Fruit fly (Drosophila melanogaster) whole organism, prepupa: Measurements from ENCODE around the gene AP-1gamma.

Experiments
- CG11902 ChIP-seq: fragments of 200-800 bp; sonication (Bioruptor generic); optimal IDR thresholded peaks from 3 replicates; lab custom pipeline; 2016; ENCODE audit warnings: missing biosample characterization, missing genetic modification characterization
- CG15336 ChIP-seq: fragments of 200-800 bp; sonication (Bioruptor generic); IDR thresholded peaks from 2 replicates; pipeline ENCODE4 v1.3.6; 2022; ENCODE audit warnings: missing biosample characterization, missing genetic modification characterization
- CG31627 ChIP-seq: fragments of 200-800 bp; sonication (Bioruptor generic); optimal IDR thresholded peaks from 3 replicates; lab custom pipeline; 2016; ENCODE audit warnings: missing biosample characterization, missing genetic modification characterization
- CG6854 ChIP-seq: fragments of 200-800 bp; sonication (Bioruptor generic); optimal IDR thresholded peaks from 2 replicates; lab custom pipeline; 2017; ENCODE audit warnings: missing biosample characterization, mild to moderate bottlenecking, missing genetic modification characterization
- CG9139 ChIP-seq: fragments of 200-800 bp; sonication (Bioruptor generic); optimal IDR thresholded peaks from 3 replicates; lab custom pipeline; 2017; ENCODE audit warnings: missing biosample characterization, mild to moderate bottlenecking, missing genetic modification characterization
- Met ChIP-seq: fragments of 200-800 bp; sonication (Bioruptor generic); optimal IDR thresholded peaks from 3 replicates; lab custom pipeline; 2016; ENCODE audit warnings: missing biosample characterization, missing genetic modification characterization
- fd85E ChIP-seq: fragments of 200-800 bp; sonication (Bioruptor generic); optimal IDR thresholded peaks from 3 replicates; lab custom pipeline; 2016; ENCODE audit warnings: missing biosample characterization, missing genetic modification characterization
- lz ChIP-seq: fragments of 200-800 bp; sonication (Bioruptor generic); optimal IDR thresholded peaks from 3 replicates; lab custom pipeline; 2016; ENCODE audit warnings: missing biosample characterization, missing genetic modification characterization

dm6 chrX:9080962-9081361, 27.5 kb upstream of the AP-1gamma start, which contains the start of the genes CG7246 and HP1b:
- TF ChIP-seq CG11902 (GFP tag; lab: Kevin White, UChicago): peak; percentile 11
- TF ChIP-seq CG6854 (GFP tag; lab: Kevin White, UChicago): no peak
- no peak for TF ChIP-seq fd85E
- TF ChIP-seq CG9139 (GFP tag; lab: Kevin White, UChicago): no peak
- TF ChIP-seq CG15336: peak; percentile 36; the same call in 1 of the 2 replicates
- TF ChIP-seq lz (GFP tag; lab: Kevin White, UChicago): peak; percentile 67
- peak; percentile 58 for TF ChIP-seq CG31627
- TF ChIP-seq Met (GFP tag; lab: Kevin White, UChicago): peak; percentile 66
